Fruit fly (Drosophila melanogaster): Measurements from ENCODE around the gene Ugt37A2.

- no peak for TF ChIP-seq CG13204 (GFP tag; optimal IDR thresholded peaks at IDR 0.05)
- TF ChIP-seq EcR (GFP tag; optimal IDR thresholded peaks at IDR 0.05) = no peak
- no peak for TF ChIP-seq CG4496 (GFP tag; IDR thresholded peaks at IDR 0.05)
- TF ChIP-seq Snoo (tag; optimal IDR thresholded peaks at IDR 0.05) = no peak
- TF ChIP-seq CG32121 (GFP tag; IDR thresholded peaks at IDR 0.05) = no peak
- TF ChIP-seq Ets98B (GFP tag; IDR thresholded peaks at IDR 0.05) = no peak
- no peak for TF ChIP-seq CG34367 (tag; optimal IDR thresholded peaks at IDR 0.05)
- TF ChIP-seq Pif1B (GFP tag; optimal IDR thresholded peaks at IDR 0.05) = no peak
- TF ChIP-seq CG10348 (GFP tag; IDR thresholded peaks at IDR 0.05) = no peak
- TF ChIP-seq rn (GFP tag; IDR thresholded peaks at IDR 0.05) = no peak
- no peak for TF ChIP-seq CG15710 (tag; optimal IDR thresholded peaks at IDR 0.05)
- no peak for TF ChIP-seq CG12605 (GFP tag; IDR thresholded peaks at IDR 0.05)
- TF ChIP-seq CG8159 (tag; optimal IDR thresholded peaks at IDR 0.05) = no peak
- TF ChIP-seq fd96Ca (GFP tag; IDR thresholded peaks at IDR 0.05) = no peak
These were observed 37.4 kb upstream of the Ugt37A2 start for dm6 chr3R:12701994-12702494.
